Fruit fly (Drosophila melanogaster) whole organism, prepupa: ENCODE data around the gene pck.

ENCODE experiments used
- CG15336 ChIP-seq: fragments of 200-800 bp; sonication (Bioruptor generic); IDR thresholded peaks from 2 replicates; pipeline ENCODE4 v1.3.6; 2022; ENCODE audit warnings: missing biosample characterization, missing genetic modification characterization
- CG1621 ChIP-seq: fragments of 200-800 bp; sonication (Bioruptor generic); optimal IDR thresholded peaks from 3 replicates; lab custom pipeline; 2018; ENCODE audit warnings: missing biosample characterization, mild to moderate bottlenecking, missing genetic modification characterization
- CG3032 ChIP-seq: fragments of 200-800 bp; optimal IDR thresholded peaks from 2 replicates; lab custom pipeline; 2019; ENCODE audit warnings: missing biosample characterization, mild to moderate bottlenecking, missing genetic modification characterization, moderate library complexity
- CG31627 ChIP-seq: fragments of 200-800 bp; sonication (Bioruptor generic); optimal IDR thresholded peaks from 3 replicates; lab custom pipeline; 2016; ENCODE audit warnings: missing biosample characterization, missing genetic modification characterization
- CG6163 ChIP-seq: fragments of 200-800 bp; sonication (Bioruptor generic); IDR thresholded peaks from 3 replicates; pipeline ENCODE4 v1.3.6; 2022; ENCODE audit warnings: missing biosample characterization, missing genetic modification characterization
- CG6276 ChIP-seq: fragments of 200-800 bp; sonication (Bioruptor generic); optimal IDR thresholded peaks from 2 replicates; lab custom pipeline; 2017; ENCODE audit warnings: missing biosample characterization, mild to moderate bottlenecking, missing genetic modification characterization
- CG6808 ChIP-seq: fragments of 200-800 bp; sonication (Bioruptor generic); optimal IDR thresholded peaks from 3 replicates; lab custom pipeline; 2017; ENCODE audit warnings: missing biosample characterization, missing genetic modification characterization, mild to moderate bottlenecking, moderate library complexity, missing genetic modification reagents
- CG6854 ChIP-seq: fragments of 200-800 bp; sonication (Bioruptor generic); optimal IDR thresholded peaks from 2 replicates; lab custom pipeline; 2017; ENCODE audit warnings: missing biosample characterization, mild to moderate bottlenecking, missing genetic modification characterization
- CG8119 ChIP-seq: fragments of 200-800 bp; sonication (Bioruptor generic); IDR thresholded peaks from 3 replicates; pipeline ENCODE4 v1.3.6; 2022; ENCODE audit warnings: missing biosample characterization, missing genetic modification characterization
- CG8319 ChIP-seq: fragments of 200-800 bp; sonication (Bioruptor generic); optimal IDR thresholded peaks from 3 replicates; lab custom pipeline; 2016; ENCODE audit warnings: missing biosample characterization, missing genetic modification characterization
- CG9139 ChIP-seq: fragments of 200-800 bp; sonication (Bioruptor generic); optimal IDR thresholded peaks from 3 replicates; lab custom pipeline; 2017; ENCODE audit warnings: missing biosample characterization, mild to moderate bottlenecking, missing genetic modification characterization
- Eip75B ChIP-seq: fragments of 200-800 bp; sonication (Bioruptor generic); optimal IDR thresholded peaks from 3 replicates; lab custom pipeline; 2016; ENCODE audit warnings: missing biosample characterization, missing genetic modification characterization
- Eip78C ChIP-seq: fragments of 200-800 bp; sonication (Bioruptor generic); peaks from one replicate; lab custom pipeline; 2016; ENCODE audit warnings: missing biosample characterization, missing genetic modification characterization
- Eip93F ChIP-seq: fragments of 200-800 bp; sonication (Bioruptor generic); optimal IDR thresholded peaks from 2 replicates; lab custom pipeline; 2016; ENCODE audit warnings: missing biosample characterization, mild to moderate bottlenecking, missing genetic modification characterization
- Ets21C ChIP-seq: fragments of 200-800 bp; sonication (Bioruptor generic); optimal IDR thresholded peaks from 3 replicates; lab custom pipeline; 2016; ENCODE audit warnings: missing biosample characterization, missing genetic modification characterization
- Ets96B ChIP-seq: fragments of 200-800 bp; optimal IDR thresholded peaks from 2 replicates; lab custom pipeline; 2019; ENCODE audit warnings: missing biosample characterization, mild to moderate bottlenecking, missing genetic modification characterization, moderate library complexity
- Gug ChIP-seq: fragments of 200-800 bp; sonication (Bioruptor generic); IDR thresholded peaks from 2 replicates; pipeline ENCODE4 v1.3.6; 2022; ENCODE audit warnings: missing biosample characterization, missing genetic modification characterization
- Hr38 ChIP-seq: sonication (Bioruptor generic); optimal IDR thresholded peaks from 2 replicates; lab custom pipeline; 2016; ENCODE audit warnings: missing biosample characterization, missing genetic modification characterization
- Hr39 ChIP-seq: fragments of 200-800 bp; sonication (Bioruptor generic); optimal IDR thresholded peaks from 2 replicates; lab custom pipeline; 2016; ENCODE audit warnings: missing biosample characterization, missing genetic modification characterization
- Met ChIP-seq: fragments of 200-800 bp; sonication (Bioruptor generic); optimal IDR thresholded peaks from 3 replicates; lab custom pipeline; 2016; ENCODE audit warnings: missing biosample characterization, missing genetic modification characterization
- Sox102F ChIP-seq: fragments of 200-800 bp; sonication (Bioruptor generic); optimal IDR thresholded peaks from 2 replicates; lab custom pipeline; 2016; ENCODE audit warnings: missing biosample characterization, mild to moderate bottlenecking, missing genetic modification characterization
- Sox15 ChIP-seq: fragments of 200-800 bp; sonication (Bioruptor generic); optimal IDR thresholded peaks from 3 replicates; lab custom pipeline; 2016; ENCODE audit warnings: missing biosample characterization, missing genetic modification characterization
- acj6 ChIP-seq: fragments of 200-800 bp; sonication (Bioruptor generic); optimal IDR thresholded peaks from 3 replicates; lab custom pipeline; 2016; ENCODE audit warnings: missing biosample characterization, missing genetic modification characterization
- cyc ChIP-seq: fragments of 200-800 bp; sonication (Bioruptor generic); optimal IDR thresholded peaks from 3 replicates; lab custom pipeline; 2016; ENCODE audit warnings: missing biosample characterization, missing genetic modification characterization
- eg ChIP-seq: fragments of 200-800 bp; sonication (Bioruptor generic); IDR thresholded peaks from 3 replicates; pipeline ENCODE4 v1.3.6; 2022; ENCODE audit warnings: missing biosample characterization, missing genetic modification characterization
- esn ChIP-seq: fragments of 200-800 bp; sonication (Bioruptor generic); optimal IDR thresholded peaks from 2 replicates; lab custom pipeline; 2016; ENCODE audit warnings: missing biosample characterization, mild to moderate bottlenecking, missing genetic modification characterization, moderate library complexity
- net ChIP-seq: fragments of 200-800 bp; sonication (Bioruptor generic); optimal IDR thresholded peaks from 3 replicates; lab custom pipeline; 2016; ENCODE audit warnings: missing biosample characterization, missing genetic modification characterization
- pdm3 ChIP-seq: fragments of 200-800 bp; sonication (Bioruptor generic); optimal IDR thresholded peaks from 3 replicates; lab custom pipeline; 2016; ENCODE audit warnings: missing biosample characterization, missing genetic modification characterization
- salr ChIP-seq, 2 experiments: fragments of 200-800 bp; sonication (Bioruptor generic); optimal IDR thresholded peaks; 3 replicates each; lab custom pipeline; 2016 to 2018; ENCODE audit warnings: missing biosample characterization in 2 of 2, missing genetic modification characterization in 2 of 2, mild to moderate bottlenecking in 1 of 2
- ss ChIP-seq, 2 experiments: fragments of 200-800 bp; sonication (Bioruptor generic); optimal IDR thresholded peaks; 2 replicates in 1 of 2; 3 replicates in 1 of 2; lab custom pipeline; 2017 to 2018; ENCODE audit warnings: mild to moderate bottlenecking in 2 of 2, missing biosample characterization in 2 of 2, missing genetic modification characterization in 2 of 2, moderate library complexity in 1 of 2
- svp ChIP-seq: fragments of 200-800 bp; sonication (Bioruptor generic); peaks from one replicate; lab custom pipeline; 2016; ENCODE audit warnings: missing biosample characterization, missing genetic modification characterization

pck gene

dm6 chrX:1470562-1470961, at the start of gene pck (continued):
- peak; percentile 50 for TF ChIP-seq Ets21C (GFP tag; lab: Kevin White, UChicago)
- TF ChIP-seq CG31627 (GFP tag; lab: Kevin White, UChicago): peak; percentile 67
- TF ChIP-seq pdm3 (GFP tag; lab: Kevin White, UChicago): peak; percentile 70
- TF ChIP-seq CG6163 (GFP tag; lab: Robert Waterston, UW): peak; percentile 75
- no peak for TF ChIP-seq Hr38 (GFP tag; lab: Kevin White, UChicago)
- no peak; the same call in 1 of the 2 replicates for TF ChIP-seq Gug (GFP tag; lab: Robert Waterston, UW)
- no peak for TF ChIP-seq CG6276 (GFP tag; lab: Kevin White, UChicago)
- TF ChIP-seq CG15336: peak; percentile 49; the same call in 1 of the 2 replicates

dm6 chrX:1452130-1452529, 18.3 kb upstream of the pck start, which contains the start of gene Gr2a:
Gr2a (plus strand) TSS chrX:1452430.
- TF ChIP-seq svp (GFP tag; lab: Kevin White, UChicago) (no peak), CG15336 (no peak), CG9139 (no peak), CG8319 (GFP tag; lab: Kevin White, UChicago) (no peak), net (no peak), eg (GFP tag; lab: Robert Waterston, UW) (no peak), Sox102F (GFP tag; lab: Kevin White, UChicago) (no peak), CG1621 (tag; lab: Kevin White, UChicago) (no peak), salr (GFP tag; optimal IDR thresholded peaks at IDR 0.05; lab: Kevin White, UChicago) (no peak), Eip75B (GFP tag; lab: Kevin White, UChicago) (no peak), esn (no peak), CG6276 (GFP tag; lab: Kevin White, UChicago) (no peak), Met (GFP tag; lab: Kevin White, UChicago) (no peak), CG6854 (GFP tag; lab: Kevin White, UChicago) (no peak), Eip93F (no peak)

- TF ChIP-seq CG6854 (GFP tag; lab: Kevin White, UChicago) (no peak), svp (GFP tag; lab: Kevin White, UChicago) (peak; percentile 52)
Measured at dm6 chrX:1454837-1455236, 15.6 kb upstream of the pck start.

dm6 chrX:1456954-1457353, 13.5 kb upstream of the pck start, which contains the start of gene CG14785:
CG14785 (minus strand) TSS chrX:1457054.
- TF ChIP-seq Ets96B (tag; lab: Kevin White, UChicago): no peak
- no peak for TF ChIP-seq CG3032 (tag; lab: Kevin White, UChicago)
- no peak for TF ChIP-seq cyc (GFP tag; lab: Kevin White, UChicago)
- no peak for TF ChIP-seq Hr39
- no peak for TF ChIP-seq CG1621 (tag; lab: Kevin White, UChicago)
- no peak for TF ChIP-seq CG8119
- no peak for TF ChIP-seq Sox15 (GFP tag; lab: Kevin White, UChicago)
- TF ChIP-seq pdm3 (GFP tag; lab: Kevin White, UChicago): no peak

dm6 chrX:1460278-1460872, 10.1 kb upstream of the pck start, which contains the start of gene Lrpprc2:
Lrpprc2 (minus strand) TSS chrX:1460617.
- TF ChIP-seq eg (GFP tag; lab: Robert Waterston, UW) (0 out of 3 replicates have a peak, but pooled peaks have one; percentile 9), Ets96B (tag; lab: Kevin White, UChicago) (no peak), CG6808 (GFP tag; lab: Kevin White, UChicago) (peak; percentile 100)
- TF ChIP-seq, all 60 proteins: peak for 2

dm6 chrX:1461544-1461943, 8.9 kb upstream of the pck start, which contains the start of gene CG14787:
CG14787 (minus strand) TSS chrX:1461676.
- TF ChIP-seq Eip78C (GFP tag; lab: Kevin White, UChicago) (peak; percentile 66), svp (GFP tag; lab: Kevin White, UChicago) (peak; percentile 88), CG6808 (GFP tag; lab: Kevin White, UChicago) (peak; percentile 21), CG8319 (GFP tag; lab: Kevin White, UChicago) (no peak), ss (GFP tag; optimal IDR thresholded peaks at IDR 0.05; lab: Kevin White, UChicago) (peak; percentile 60 to 67), acj6 (GFP tag; lab: Kevin White, UChicago) (no peak)
